Worm (Caenorhabditis elegans) whole organism, L3 larva: Measurements from ENCODE around the gene nos-1.

Source experiments
- nfya-1 ChIP-seq: sonication (generic microtip); optimal IDR thresholded peaks from 2 replicates; lab custom pipeline; 2017; ENCODE audit warnings: missing genetic modification characterization, mild to moderate bottlenecking, missing compliant biosample characterization, antibody characterized with exemption, moderate library complexity; ENCODE audit not compliant: insufficient read depth
- nhr-28 ChIP-seq: fragments of 150-350 bp; optimal IDR thresholded peaks from 2 replicates; lab custom pipeline; 2014; ENCODE audit warnings: missing biosample characterization, missing genetic modification characterization
- nhr-76 ChIP-seq: fragments of 150-350 bp; sonication (generic microtip); optimal IDR thresholded peaks from 5 replicates; lab custom pipeline; 2014; ENCODE audit warnings: missing biosample characterization, missing genetic modification characterization
- nhr-77 ChIP-seq: fragments of 150-350 bp; optimal IDR thresholded peaks from 2 replicates; lab custom pipeline; 2014; ENCODE audit warnings: missing biosample characterization, missing genetic modification characterization
- skn-1 ChIP-seq: fragments of 150-350 bp; optimal IDR thresholded peaks from 2 replicates; lab custom pipeline; 2014; ENCODE audit warnings: missing biosample characterization, missing genetic modification characterization

- TF ChIP-seq nhr-76 (tag; lab: Kevin White, UChicago), result no peak
- TF ChIP-seq nhr-77 (tag; lab: Kevin White, UChicago), result no peak
- TF ChIP-seq skn-1 (tag; lab: Kevin White, UChicago), result no peak
- no peak for TF ChIP-seq nfya-1
- TF ChIP-seq nhr-28 (tag; lab: Kevin White, UChicago), result no peak
Measured at ce11 chrII:10959676-10960075, 6.7 kb upstream of the nos-1 start.
